Fruit fly (Drosophila melanogaster): ENCODE data around the gene ems.

The ems gene

DNA sequence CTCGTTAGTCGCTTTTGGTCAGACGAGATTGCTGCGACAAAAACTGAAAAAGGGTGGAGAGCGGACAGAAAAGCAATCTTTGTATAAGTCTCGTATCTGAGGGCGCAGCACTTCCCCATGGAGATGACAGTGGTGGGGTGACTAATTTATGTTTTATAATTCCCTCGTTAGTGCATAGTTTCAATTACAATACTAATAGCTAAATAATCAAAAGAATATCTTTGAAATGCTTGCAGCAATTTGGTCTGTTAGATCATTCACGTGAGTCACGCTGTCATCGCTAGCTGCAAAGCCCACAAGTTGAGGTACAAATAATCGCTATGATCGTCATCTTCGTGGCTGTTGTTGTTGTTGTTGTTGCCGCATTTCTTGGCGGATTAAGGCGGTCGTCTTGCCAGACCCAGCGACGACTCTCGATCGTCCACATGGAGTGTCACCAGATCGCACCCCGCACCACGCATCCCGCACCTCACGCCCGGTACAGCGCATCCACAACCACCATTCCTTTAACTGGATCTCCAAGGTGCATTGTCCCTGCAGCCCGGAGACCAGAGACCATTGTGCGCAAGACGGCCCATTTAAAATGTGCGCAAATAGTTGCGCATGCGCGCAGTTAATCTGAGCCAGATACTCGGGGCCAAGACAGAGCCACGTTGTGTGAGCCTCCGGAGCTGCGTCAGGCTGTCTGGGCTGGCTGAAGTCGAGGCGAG is 20.3 kb downstream of the ems start (continued):
- TF ChIP-seq fru (optimal IDR thresholded peaks at IDR 0.05), result no peak
- peak; percentile 47 for TF ChIP-seq CG14710 (tag; optimal IDR thresholded peaks at IDR 0.05)
- peak; percentile 39; the same call in 1 of the 2 replicates for TF ChIP-seq CG13287 (GFP tag; IDR thresholded peaks at IDR 0.05; ENCODE audit: partially characterized antibody)
- no peak for TF ChIP-seq D (optimal IDR thresholded peaks at IDR 0.05)
- TF ChIP-seq D (GFP tag; optimal IDR thresholded peaks at IDR 0.05), result peak; percentile 38
- no peak for TF ChIP-seq ewg (GFP tag; optimal IDR thresholded peaks at IDR 0.05)
- peak; percentile 75 for TF ChIP-seq vvl (GFP tag; IDR thresholded peaks at IDR 0.05)
- peak; percentile 10; the same call in 1 of the 2 replicates for TF ChIP-seq CG10366 (GFP tag; IDR thresholded peaks at IDR 0.05)
- peak; percentile 44 for TF ChIP-seq row (GFP tag; IDR thresholded peaks at IDR 0.05)
- TF ChIP-seq fd64A (GFP tag; optimal IDR thresholded peaks at IDR 0.05), result peak; percentile 17
- peak; percentile 49; the same call in 1 of the 2 replicates for TF ChIP-seq lmd (GFP tag; IDR thresholded peaks at IDR 0.05)
- TF ChIP-seq CG31441 (GFP tag; IDR thresholded peaks at IDR 0.05), result peak; percentile 25; the same call in 1 of the 2 replicates
- no peak for TF ChIP-seq maf-S (GFP tag; optimal IDR thresholded peaks at IDR 0.05)
- TF ChIP-seq Ravus (GFP tag; IDR thresholded peaks at IDR 0.05), result no peak; the same call in 1 of the 2 replicates
- TF ChIP-seq CG10267 (tag; optimal IDR thresholded peaks at IDR 0.05), result peak; percentile 23
- peak; percentile 21 for TF ChIP-seq Sox102F (GFP tag; optimal IDR thresholded peaks at IDR 0.05)
- peak; percentile 75 for TF ChIP-seq Xrp1 (GFP tag; IDR thresholded peaks at IDR 0.05)
- peak; percentile 24; the same call in 1 of the 2 replicates for TF ChIP-seq CG6272 (GFP tag; IDR thresholded peaks at IDR 0.05)
- TF ChIP-seq Hmx (GFP tag; optimal IDR thresholded peaks at IDR 0.05), result no peak
- no peak for TF ChIP-seq CG12155 (GFP tag; optimal IDR thresholded peaks at IDR 0.05)
- TF ChIP-seq CG4360 (GFP tag; IDR thresholded peaks at IDR 0.05), result peak; percentile 67
- no peak for TF ChIP-seq pho (GFP tag; optimal IDR thresholded peaks at IDR 0.05)
- TF ChIP-seq lov (optimal IDR thresholded peaks at IDR 0.05), result no peak
- TF ChIP-seq lov (GFP tag; IDR thresholded peaks at IDR 0.05), result 0 out of 3 replicates have a peak, but pooled peaks have one; percentile 35
- no peak for TF ChIP-seq pan (optimal IDR thresholded peaks at IDR 0.05)
- peak in 1 of 2 experiments; percentile 26 for TF ChIP-seq pan (GFP tag; optimal IDR thresholded peaks at IDR 0.05 in 1 of 2, IDR thresholded peaks at IDR 0.05 in 1 of 2)
- TF ChIP-seq Awh (GFP tag; IDR thresholded peaks at IDR 0.05), result 0 out of 2 replicates have a peak, but pooled peaks have one; percentile 39
- 0 out of 3 replicates have a peak, but pooled peaks have one; percentile 27 for TF ChIP-seq CG2889 (GFP tag; IDR thresholded peaks at IDR 0.05)
- TF ChIP-seq CG34422 (GFP tag; IDR thresholded peaks at IDR 0.05), result peak; percentile 68; the same call in 2 of the 3 replicates
- TF ChIP-seq Sry-β (GFP tag; optimal IDR thresholded peaks at IDR 0.05), result peak; percentile 21
- TF ChIP-seq Sox100B (GFP tag; optimal IDR thresholded peaks at IDR 0.05), result peak; percentile 45
- peak; percentile 90 for TF ChIP-seq zfh1 (GFP tag; IDR thresholded peaks at IDR 0.05)
- no peak for TF ChIP-seq amos (GFP tag; IDR thresholded peaks at IDR 0.05; ENCODE audit: partially characterized antibody)
- no peak for TF ChIP-seq CG6683 (GFP tag; optimal IDR thresholded peaks at IDR 0.05)
- TF ChIP-seq CG2116 (GFP tag; optimal IDR thresholded peaks at IDR 0.05), result no peak
- 0 out of 3 replicates have a peak, but pooled peaks have one; percentile 24 for TF ChIP-seq gce (GFP tag; IDR thresholded peaks at IDR 0.05)
- peak; percentile 5 for TF ChIP-seq CG9727 (GFP tag; optimal IDR thresholded peaks at IDR 0.05)
- 0 out of 3 replicates have a peak, but pooled peaks have one; percentile 21 for TF ChIP-seq CG11456 (GFP tag; IDR thresholded peaks at IDR 0.05)
- TF ChIP-seq CG17359 (tag; optimal IDR thresholded peaks at IDR 0.05), result peak; percentile 42
- no peak for TF ChIP-seq prd (optimal IDR thresholded peaks at IDR 0.05)
- TF ChIP-seq prd (GFP tag; IDR thresholded peaks at IDR 0.05), result peak; percentile 47; the same call in 2 of the 3 replicates
- no peak for TF ChIP-seq Fer2 (tag; optimal IDR thresholded peaks at IDR 0.05)
- peak; percentile 36; the same call in 1 of the 3 replicates for TF ChIP-seq CG17361 (GFP tag; IDR thresholded peaks at IDR 0.05)
- TF ChIP-seq lbe (GFP tag; optimal IDR thresholded peaks at IDR 0.05), result peak; percentile 66
- TF ChIP-seq CG2678 (tag; optimal IDR thresholded peaks at IDR 0.05), result peak; percentile 51
- peak; percentile 3 for TF ChIP-seq nau (GFP tag; optimal IDR thresholded peaks at IDR 0.05)
- TF ChIP-seq jumu (GFP tag; optimal IDR thresholded peaks at IDR 0.05), result peak; percentile 4
- peak; percentile 17; the same call in 1 of the 3 replicates for TF ChIP-seq H15 (GFP tag; IDR thresholded peaks at IDR 0.05)
- TF ChIP-seq Dll (GFP tag; IDR thresholded peaks at IDR 0.05; ENCODE audit: partially characterized antibody), result peak; percentile 72; the same call in 3 of the 4 replicates

All from whole organism, embryonic.